Fruit fly (Drosophila melanogaster) whole organism, wandering third instar larva: ENCODE data around the gene Itpr.
A peak's percentile ranks its signal among the peaks of the same experiment; 100 is the strongest.

Source experiments
- Abd-B ChIP-seq: fragments of >200 bp; optimal IDR thresholded peaks from 2 replicates; lab custom pipeline; 2017; ENCODE audit warnings: missing biosample characterization, missing genetic modification characterization
- CG32264 ChIP-seq: fragments of 200-800 bp; sonication (Bioruptor generic); optimal IDR thresholded peaks from 2 replicates; lab custom pipeline; 2016; ENCODE audit warnings: missing biosample characterization, missing genetic modification characterization
- CG9705 ChIP-seq: fragments of 200-800 bp; sonication (Bioruptor generic); optimal IDR thresholded peaks from 2 replicates; lab custom pipeline; 2018; ENCODE audit warnings: missing biosample characterization, mild to moderate bottlenecking, missing genetic modification characterization
- CrebA ChIP-seq: fragments of 200-800 bp; sonication (Bioruptor generic); optimal IDR thresholded peaks from 2 replicates; lab custom pipeline; 2016; ENCODE audit warnings: missing biosample characterization, mild to moderate bottlenecking, missing genetic modification characterization, borderline replicate concordance
- Dfd ChIP-seq: fragments of >200 bp; optimal IDR thresholded peaks from 2 replicates; lab custom pipeline; 2017; ENCODE audit warnings: missing biosample characterization, missing genetic modification characterization
- Dif ChIP-seq: fragments of 200-275, 200-300 bp; sonication (Bioruptor generic); optimal IDR thresholded peaks from 2 replicates; lab custom pipeline; 2018; ENCODE audit warnings: missing biosample characterization, missing genetic modification characterization; ENCODE audit not compliant: partially characterized antibody
- GATAd ChIP-seq: sonication (Bioruptor generic); optimal IDR thresholded peaks from 2 replicates; lab custom pipeline; 2016; ENCODE audit warnings: missing biosample characterization, missing genetic modification characterization
- HLH106 ChIP-seq: fragments of 200-800 bp; optimal IDR thresholded peaks from 3 replicates; lab custom pipeline; 2019; ENCODE audit warnings: missing biosample characterization, mild to moderate bottlenecking, missing genetic modification characterization, moderate library complexity
- Hr78 ChIP-seq: fragments of >200 bp; optimal IDR thresholded peaks from 2 replicates; lab custom pipeline; 2017; ENCODE audit warnings: missing biosample characterization, missing genetic modification characterization
- Hr83 ChIP-seq: fragments of 200-300 bp; sonication (Bioruptor generic); optimal IDR thresholded peaks from 2 replicates; lab custom pipeline; 2016; ENCODE audit warnings: missing biosample characterization, mild to moderate bottlenecking, missing genetic modification characterization, moderate library complexity; ENCODE audit not compliant: poor library complexity, severe bottlenecking
- Myc ChIP-seq: fragments of >200 bp; optimal IDR thresholded peaks from 2 replicates; lab custom pipeline; 2017
- N ChIP-seq: fragments of >200 bp; optimal IDR thresholded peaks from 2 replicates; lab custom pipeline; 2018; ENCODE audit warnings: missing biosample characterization, missing external identifiers, missing genetic modification characterization
- OdsH ChIP-seq: fragments of 200-800 bp; sonication (Bioruptor generic); optimal IDR thresholded peaks from 2 replicates; lab custom pipeline; 2016; ENCODE audit warnings: missing biosample characterization, mild to moderate bottlenecking, missing genetic modification characterization
- Sp1 ChIP-seq: fragments of 200-800 bp; sonication (Bioruptor generic); optimal IDR thresholded peaks from 3 replicates; lab custom pipeline; 2019; ENCODE audit warnings: missing biosample characterization, mild to moderate bottlenecking, missing genetic modification characterization, moderate library complexity
- Vsx2 ChIP-seq: fragments of 200-300, 225-300 bp; sonication (Bioruptor generic); optimal IDR thresholded peaks from 2 replicates; lab custom pipeline; 2018; ENCODE audit warnings: missing biosample characterization, missing genetic modification characterization; ENCODE audit not compliant: partially characterized antibody
- br ChIP-seq: fragments of 200-800 bp; sonication (Bioruptor generic); optimal IDR thresholded peaks from 2 replicates; lab custom pipeline; 2016; ENCODE audit warnings: missing biosample characterization, missing genetic modification characterization
- dl ChIP-seq, 2 experiments: fragments of 175-275, 200-275 bp in 1 of 2; fragments of 200-275 bp in 1 of 2; sonication (Bioruptor generic); optimal IDR thresholded peaks; lab custom pipeline; 2018; ENCODE audit warnings: mild to moderate bottlenecking in 2 of 2, missing biosample characterization in 2 of 2, missing genetic modification characterization in 2 of 2, moderate library complexity in 2 of 2; ENCODE audit not compliant: partially characterized antibody in 2 of 2, insufficient read depth in 1 of 2
- dmrt93B ChIP-seq: fragments of 200-800 bp; sonication (Bioruptor generic); optimal IDR thresholded peaks from 2 replicates; lab custom pipeline; 2018; ENCODE audit warnings: missing biosample characterization, mild to moderate bottlenecking, missing genetic modification characterization
- dsf ChIP-seq: sonication (Bioruptor generic); optimal IDR thresholded peaks from 2 replicates; lab custom pipeline; 2016; ENCODE audit warnings: missing biosample characterization, missing genetic modification characterization, borderline replicate concordance
- ey ChIP-seq: fragments of 200-800 bp; sonication (Bioruptor generic); optimal IDR thresholded peaks from 2 replicates; lab custom pipeline; 2016; ENCODE audit warnings: missing biosample characterization, missing genetic modification characterization
- foxo ChIP-seq, 2 experiments: fragments of 200-800 bp; sonication (Bioruptor generic); optimal IDR thresholded peaks; 2 replicates in 1 of 2; 3 replicates in 1 of 2; lab custom pipeline; 2016 to 2017; ENCODE audit warnings: missing biosample characterization in 2 of 2, missing genetic modification characterization in 2 of 2
- h ChIP-seq: fragments of 200-800 bp; sonication (Bioruptor generic); optimal IDR thresholded peaks from 3 replicates; lab custom pipeline; 2016; ENCODE audit warnings: missing biosample characterization, mild to moderate bottlenecking, missing genetic modification characterization
- jim ChIP-seq: fragments of 175-275, 200-325 bp; sonication (Bioruptor generic); optimal IDR thresholded peaks from 2 replicates; lab custom pipeline; 2016; ENCODE audit warnings: missing biosample characterization, mild to moderate bottlenecking, missing genetic modification characterization
- lola ChIP-seq: fragments of >200 bp; optimal IDR thresholded peaks from 2 replicates; lab custom pipeline; 2017; ENCODE audit warnings: missing biosample characterization, missing genetic modification characterization
- psq ChIP-seq: fragments of 200-800 bp; sonication (Bioruptor generic); optimal IDR thresholded peaks from 3 replicates; lab custom pipeline; 2017; ENCODE audit warnings: missing biosample characterization, mild to moderate bottlenecking, missing genetic modification characterization, moderate library complexity
- rgr ChIP-seq: fragments of 200-800 bp; sonication (Bioruptor generic); optimal IDR thresholded peaks from 3 replicates; lab custom pipeline; 2016; ENCODE audit warnings: missing biosample characterization, mild to moderate bottlenecking, missing genetic modification characterization
- sage ChIP-seq: fragments of 200-800 bp; sonication (Bioruptor generic); optimal IDR thresholded peaks from 2 replicates; lab custom pipeline; 2016; ENCODE audit warnings: missing biosample characterization, mild to moderate bottlenecking, missing genetic modification characterization
- sv ChIP-seq: fragments of 200-800 bp; sonication (Bioruptor generic); optimal IDR thresholded peaks from 3 replicates; lab custom pipeline; 2016; ENCODE audit warnings: missing biosample characterization, missing genetic modification characterization
- woc ChIP-seq: sonication (Bioruptor generic); optimal IDR thresholded peaks from 2 replicates; lab custom pipeline; 2016; ENCODE audit warnings: missing biosample characterization, mild to moderate bottlenecking, missing genetic modification characterization

Itpr gene

DNA sequence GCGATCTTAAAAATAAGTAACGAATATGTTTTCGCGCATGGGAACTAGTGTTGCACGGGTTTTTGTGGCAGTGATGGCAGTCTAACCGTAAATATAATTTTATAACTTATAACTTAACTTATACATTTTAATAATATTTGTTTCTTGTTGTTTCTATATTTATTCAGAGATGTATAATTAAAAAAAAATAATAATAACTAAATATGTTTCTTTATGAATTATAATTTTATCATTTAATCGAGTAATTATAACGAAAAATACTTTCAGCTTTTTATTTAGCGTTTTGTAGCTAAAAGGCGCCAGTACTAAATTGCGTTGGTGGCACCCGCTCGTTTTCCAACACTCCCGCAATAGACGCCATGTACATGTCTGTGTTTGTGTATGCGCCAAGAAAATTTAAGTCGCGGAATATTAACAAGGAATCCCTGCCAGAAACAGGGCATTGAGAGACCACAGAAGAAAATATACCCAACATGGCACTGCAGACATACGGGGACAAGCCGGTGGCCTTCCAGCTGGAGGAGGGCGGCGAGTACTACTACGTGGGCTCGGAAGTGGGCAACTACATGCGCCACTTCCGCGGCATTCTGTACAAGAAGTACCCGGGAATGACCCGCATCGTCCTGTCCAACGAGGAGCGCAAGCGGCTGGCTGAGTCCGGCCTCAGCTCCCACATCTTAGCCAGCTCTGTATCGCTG lies 46.2 kb upstream of the Itpr start, which contains the start of the genes mRpL44 and Snr1:
TSS of gene mRpL44 (minus strand) at position 51 of the 698 bp plus-strand sequence.
TSS of gene Snr1 (plus strand) at position 341 of the 698 bp plus-strand sequence.
- TF ChIP-seq foxo (GFP tag; optimal IDR thresholded peaks at IDR 0.05; lab: Kevin White, UChicago) = peak in 1 of 2 experiments; percentile 58
- no peak for TF ChIP-seq dsf (GFP tag; lab: Kevin White, UChicago)
- no peak for TF ChIP-seq GATAd (GFP tag; lab: Kevin White, UChicago)
- TF ChIP-seq Sp1 = peak; percentile 73
- TF ChIP-seq HLH106 (tag; lab: Kevin White, UChicago) = peak; percentile 74
- TF ChIP-seq br (GFP tag; lab: Kevin White, UChicago) = no peak
- peak; percentile 97 for TF ChIP-seq Myc (lab: Kevin White, UChicago)
- TF ChIP-seq Hr78 = no peak
- no peak for TF ChIP-seq Vsx2 (GFP tag; lab: Kevin White, UChicago)
- no peak for TF ChIP-seq h (GFP tag; lab: Kevin White, UChicago)
- no peak for TF ChIP-seq sage
- no peak for TF ChIP-seq Dfd (GFP tag; lab: Kevin White, UChicago)
- TF ChIP-seq woc = peak; percentile 75
- no peak for TF ChIP-seq Dif (GFP tag; lab: Kevin White, UChicago)
- peak; percentile 35 for TF ChIP-seq CG9705
- no peak for TF ChIP-seq Hr83 (GFP tag; lab: Kevin White, UChicago)
- no peak for TF ChIP-seq N (GFP tag; lab: Kevin White, UChicago)
- peak; percentile 48 for TF ChIP-seq OdsH (GFP tag; lab: Kevin White, UChicago)
- peak; percentile 55 for TF ChIP-seq psq (GFP tag; lab: Kevin White, UChicago)

DNA sequence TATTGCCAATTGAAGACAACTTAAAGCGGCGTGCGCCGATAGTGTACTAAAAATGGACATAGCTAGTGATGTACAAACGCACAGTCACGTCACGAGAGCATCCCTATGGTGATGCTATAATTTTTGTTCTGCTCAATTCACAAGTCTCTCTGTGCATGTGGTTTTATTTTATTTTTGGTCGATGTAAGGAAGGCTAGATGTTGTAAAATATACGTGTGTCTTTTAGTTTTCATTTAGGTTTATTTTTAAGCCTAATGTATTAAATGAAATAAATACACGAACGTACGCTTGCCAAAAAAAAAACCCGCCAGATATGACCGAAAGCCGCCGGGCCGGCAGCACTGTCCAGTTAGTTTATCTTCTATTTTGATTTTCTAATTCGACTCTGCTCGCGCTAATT lies 42.4 kb upstream of the Itpr start, which contains the start of the genes CG45100, HDAC3 and Hcs:
TSS of gene CG45100 (minus strand) at position 50 of the 400 bp plus-strand sequence.
TSS of gene HDAC3 (minus strand) at position 50 of the 400 bp plus-strand sequence.
TSS of gene Hcs (plus strand) at position 349 of the 400 bp plus-strand sequence.
- peak; percentile 36 for TF ChIP-seq psq (GFP tag; lab: Kevin White, UChicago)
- no peak for TF ChIP-seq jim (GFP tag; lab: Kevin White, UChicago)
- no peak for TF ChIP-seq OdsH (GFP tag; lab: Kevin White, UChicago)
- peak; percentile 100 for TF ChIP-seq Myc (lab: Kevin White, UChicago)
- no peak for TF ChIP-seq lola (GFP tag; lab: Kevin White, UChicago)
- no peak for TF ChIP-seq h (GFP tag; lab: Kevin White, UChicago)
- peak; percentile 19 for TF ChIP-seq CG9705
- TF ChIP-seq sv (GFP tag; lab: Kevin White, UChicago) = peak; percentile 22
- peak; percentile 94 for TF ChIP-seq woc
- TF ChIP-seq ey (GFP tag; lab: Kevin White, UChicago) = peak; percentile 43
- no peak for TF ChIP-seq Hr83 (GFP tag; lab: Kevin White, UChicago)

DNA sequence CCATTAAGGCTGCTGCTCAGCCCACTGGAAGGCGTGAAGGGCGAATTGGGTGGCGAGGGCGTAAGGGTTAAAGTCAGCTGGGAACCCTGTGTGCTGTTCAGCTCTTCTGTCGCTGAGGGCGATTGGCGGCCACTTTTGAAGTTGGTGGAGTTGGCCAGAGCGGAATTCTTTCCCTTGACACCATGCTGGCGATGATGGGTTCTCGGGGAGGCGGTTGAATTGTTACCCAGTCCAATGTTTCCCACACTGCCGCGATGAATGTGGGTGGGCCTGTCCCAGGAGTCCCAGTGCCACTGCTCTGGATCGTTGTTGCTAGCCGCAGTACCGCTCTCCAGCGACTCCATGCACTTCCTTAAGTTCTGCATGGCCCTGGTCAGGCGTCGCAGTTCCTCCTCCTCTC lies 34.1 kb upstream of the Itpr start:
- no peak for TF ChIP-seq Hr78
- no peak for TF ChIP-seq CrebA (GFP tag; lab: Kevin White, UChicago)
- no peak for TF ChIP-seq foxo (GFP tag; optimal IDR thresholded peaks at IDR 0.05; lab: Kevin White, UChicago)
- no peak for TF ChIP-seq Abd-B
- TF ChIP-seq br (GFP tag; lab: Kevin White, UChicago) = no peak
- TF ChIP-seq dl (GFP tag; optimal IDR thresholded peaks at IDR 0.05; lab: Kevin White, UChicago; ENCODE audit: insufficient read depth in 1 of 2, partially characterized antibody in 2 of 2) = no peak
- no peak for TF ChIP-seq lola (GFP tag; lab: Kevin White, UChicago)
- no peak for TF ChIP-seq ey (GFP tag; lab: Kevin White, UChicago)

DNA sequence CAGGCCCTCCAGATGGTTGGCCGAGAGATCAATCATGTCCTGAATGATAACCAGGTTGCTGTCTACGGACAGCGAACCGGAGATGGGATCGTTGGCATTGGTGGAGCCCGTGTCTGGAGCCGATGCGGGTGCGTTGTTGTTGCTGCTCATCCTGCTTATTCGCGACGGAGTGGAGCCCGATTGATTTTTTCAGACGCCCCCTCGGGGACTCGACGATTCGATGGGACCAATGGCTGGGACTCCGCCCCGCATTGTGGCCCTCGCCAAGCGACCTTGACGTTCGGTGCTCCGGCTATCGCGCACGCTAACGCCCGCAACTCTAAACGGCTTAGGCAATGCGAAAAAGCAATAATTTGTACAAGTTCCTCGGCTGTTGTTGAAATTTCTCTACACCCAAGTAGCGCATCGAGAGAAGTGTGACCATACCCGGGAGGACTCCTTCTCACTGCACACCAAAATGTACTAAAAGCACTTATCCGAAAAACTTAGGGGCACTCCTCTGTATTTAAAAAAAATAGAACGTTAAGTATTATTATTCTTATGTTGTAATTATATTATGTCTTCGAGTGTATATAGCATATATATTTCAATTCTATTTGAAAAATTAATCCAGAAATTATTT lies 33.3 kb upstream of the Itpr start, which contains the start of gene ksr:
TSS of gene ksr (minus strand) at position 419 of the 622 bp plus-strand sequence.
- TF ChIP-seq Myc (lab: Kevin White, UChicago) (no peak), Sp1 (peak; percentile 38), Dif (GFP tag; lab: Kevin White, UChicago) (peak; percentile 0), CG32264 (GFP tag; lab: Kevin White, UChicago) (no peak), Hr83 (GFP tag; lab: Kevin White, UChicago) (no peak), Vsx2 (GFP tag; lab: Kevin White, UChicago) (no peak), dsf (GFP tag; lab: Kevin White, UChicago) (no peak), rgr (GFP tag; lab: Kevin White, UChicago) (no peak), HLH106 (tag; lab: Kevin White, UChicago) (peak; percentile 14), Hr78 (no peak), dmrt93B (no peak)
